Worm (Caenorhabditis elegans) whole organism, late embryonic: ENCODE results near the gene vps-2.
A peak's percentile ranks its signal among the peaks of the same experiment; 100 is the strongest.

Experiments used
- K02D7.2 ChIP-seq: sonication (generic microtip); optimal IDR thresholded peaks from 2 replicates; lab custom pipeline; 2017; ENCODE audit warnings: mild to moderate bottlenecking, missing genetic modification characterization, missing compliant biosample characterization
- ahr-1 ChIP-seq: sonication (generic microtip); optimal IDR thresholded peaks from 2 replicates; lab custom pipeline; 2016; ENCODE audit warnings: missing genetic modification characterization, missing compliant biosample characterization
- ceh-2 ChIP-seq: sonication (generic microtip); optimal IDR thresholded peaks from 2 replicates; lab custom pipeline; 2016; ENCODE audit warnings: missing genotype, missing genetic modification characterization, missing compliant biosample characterization
- ceh-22 ChIP-seq: sonication (generic microtip); optimal IDR thresholded peaks from 2 replicates; lab custom pipeline; 2017; ENCODE audit warnings: missing biosample characterization, missing genetic modification characterization
- ceh-31 ChIP-seq: sonication (generic microtip); optimal IDR thresholded peaks from 2 replicates; lab custom pipeline; 2016; ENCODE audit warnings: missing genetic modification characterization, missing compliant biosample characterization
- ceh-34 ChIP-seq: sonication (generic microtip); optimal IDR thresholded peaks from 2 replicates; lab custom pipeline; 2016; ENCODE audit warnings: mild to moderate bottlenecking, missing genetic modification characterization, missing compliant biosample characterization
- ceh-45 ChIP-seq: fragments of 200-800 bp; sonication (Bioruptor generic); IDR thresholded peaks from 2 replicates; pipeline ENCODE4 v1.3.6; 2022; ENCODE audit warnings: missing genetic modification reagents, missing genetic modification characterization, missing compliant biosample characterization
- ceh-9 ChIP-seq: sonication (generic microtip); optimal IDR thresholded peaks from 2 replicates; lab custom pipeline; 2016; ENCODE audit warnings: mild to moderate bottlenecking, missing genetic modification characterization, inconsistent platforms, missing compliant biosample characterization
- che-1 ChIP-seq: sonication (generic microtip); optimal IDR thresholded peaks from 2 replicates; lab custom pipeline; 2016; ENCODE audit warnings: mild to moderate bottlenecking, missing genetic modification characterization, missing compliant biosample characterization
- dmd-4 ChIP-seq: sonication (generic microtip); optimal IDR thresholded peaks from 2 replicates; lab custom pipeline; 2016; ENCODE audit warnings: borderline replicate concordance, missing genetic modification characterization, missing compliant biosample characterization
- elt-4 ChIP-seq: sonication (generic microtip); optimal IDR thresholded peaks from 2 replicates; lab custom pipeline; 2016; ENCODE audit warnings: missing genetic modification characterization, missing compliant biosample characterization
- eyg-1 ChIP-seq: sonication (generic microtip); optimal IDR thresholded peaks from 2 replicates; lab custom pipeline; 2016; ENCODE audit warnings: missing genotype, missing genetic modification characterization, missing compliant biosample characterization
- fax-1 ChIP-seq: sonication (generic microtip); optimal IDR thresholded peaks from 2 replicates; lab custom pipeline; 2016; ENCODE audit warnings: missing genotype, missing genetic modification characterization, missing compliant biosample characterization
- fkh-10 ChIP-seq: fragments of 150-350 bp; optimal IDR thresholded peaks from 2 replicates; lab custom pipeline; 2014; ENCODE audit warnings: missing biosample characterization, missing genetic modification reagents, missing genetic modification characterization
- fkh-6 ChIP-seq: sonication (generic microtip); optimal IDR thresholded peaks from 2 replicates; lab custom pipeline; 2016; ENCODE audit warnings: missing genetic modification characterization, missing compliant biosample characterization
- hlh-13 ChIP-seq: fragments of 200-800 bp; sonication (Bioruptor generic); optimal IDR thresholded peaks from 2 replicates; lab custom pipeline; 2018; ENCODE audit warnings: mild to moderate bottlenecking, missing genetic modification characterization, missing compliant biosample characterization
- hlh-15 ChIP-seq: sonication (generic microtip); optimal IDR thresholded peaks from 2 replicates; lab custom pipeline; 2016; ENCODE audit warnings: missing genetic modification characterization, missing compliant biosample characterization
- hlh-30 ChIP-seq: sonication (generic microtip); optimal IDR thresholded peaks from 2 replicates; lab custom pipeline; 2017; ENCODE audit warnings: antibody characterized with exemption, missing genetic modification characterization, missing compliant biosample characterization; ENCODE audit not compliant: insufficient read depth
- hlh-6 ChIP-seq: sonication (generic microtip); optimal IDR thresholded peaks from 2 replicates; lab custom pipeline; 2016; ENCODE audit warnings: missing genotype, missing genetic modification characterization, missing compliant biosample characterization
- lin-11 ChIP-seq: fragments of 200-800 bp; sonication (Bioruptor generic); optimal IDR thresholded peaks from 2 replicates; lab custom pipeline; 2018; ENCODE audit warnings: mild to moderate bottlenecking, missing genetic modification characterization, missing compliant biosample characterization
- madf-2 ChIP-seq: sonication (generic microtip); optimal IDR thresholded peaks from 2 replicates; lab custom pipeline; 2017; ENCODE audit warnings: missing genetic modification characterization, missing compliant biosample characterization
- mec-3 ChIP-seq: sonication (generic microtip); optimal IDR thresholded peaks from 2 replicates; lab custom pipeline; 2016; ENCODE audit warnings: borderline replicate concordance, missing genetic modification characterization, missing compliant biosample characterization
- nfya-1 ChIP-seq: sonication (generic microtip); optimal IDR thresholded peaks from 2 replicates; lab custom pipeline; 2017; ENCODE audit warnings: missing genetic modification characterization, mild to moderate bottlenecking, missing compliant biosample characterization, antibody characterized with exemption, moderate library complexity
- nhr-232 ChIP-seq: sonication (generic microtip); optimal IDR thresholded peaks from 2 replicates; lab custom pipeline; 2016; ENCODE audit warnings: missing genetic modification characterization, missing compliant biosample characterization
- npax-4 ChIP-seq: sonication (generic microtip); optimal IDR thresholded peaks from 2 replicates; lab custom pipeline; 2016; ENCODE audit warnings: missing genetic modification characterization, missing compliant biosample characterization
- pag-3 ChIP-seq: sonication (generic microtip); optimal IDR thresholded peaks from 2 replicates; lab custom pipeline; 2016; ENCODE audit warnings: missing compliant biosample characterization, missing genetic modification characterization, borderline replicate concordance
- pat-9 ChIP-seq: fragments of 200-800 bp; sonication (Bioruptor generic); optimal IDR thresholded peaks from 2 replicates; lab custom pipeline; 2018; ENCODE audit warnings: mild to moderate bottlenecking, missing genetic modification characterization, moderate library complexity, missing compliant biosample characterization
- pros-1 ChIP-seq: fragments of 150-350 bp; optimal IDR thresholded peaks from 2 replicates; lab custom pipeline; 2014; ENCODE audit warnings: missing biosample characterization, missing genetic modification reagents, missing genetic modification characterization
- rnt-1 ChIP-seq: sonication (generic microtip); optimal IDR thresholded peaks from 2 replicates; lab custom pipeline; 2016; ENCODE audit warnings: missing genetic modification characterization, missing compliant biosample characterization
- sdc-2 ChIP-seq: sonication (generic microtip); optimal IDR thresholded peaks from 2 replicates; lab custom pipeline; 2016; ENCODE audit warnings: missing genotype, missing genetic modification characterization, missing compliant biosample characterization
- sox-2 ChIP-seq: fragments of 200-800 bp; sonication (Bioruptor generic); IDR thresholded peaks from 2 replicates; pipeline ENCODE4 v1.3.6; 2022; ENCODE audit warnings: missing genetic modification reagents, missing genetic modification characterization, missing compliant biosample characterization
- sox-4 ChIP-seq: sonication (generic microtip); optimal IDR thresholded peaks from 2 replicates; lab custom pipeline; 2017; ENCODE audit warnings: mild to moderate bottlenecking, missing genetic modification characterization, inconsistent platforms, missing compliant biosample characterization
- tbx-2 ChIP-seq: sonication (generic microtip); optimal IDR thresholded peaks from 2 replicates; lab custom pipeline; 2016; ENCODE audit warnings: missing genetic modification characterization, missing compliant biosample characterization
- tbx-7 ChIP-seq: sonication (generic microtip); optimal IDR thresholded peaks from 2 replicates; lab custom pipeline; 2016; ENCODE audit warnings: missing genotype, missing genetic modification characterization, missing compliant biosample characterization
- unc-42 ChIP-seq: sonication (generic microtip); optimal IDR thresholded peaks from 2 replicates; lab custom pipeline; 2016; ENCODE audit warnings: missing genotype, missing genetic modification characterization, missing compliant biosample characterization
- unc-55 ChIP-seq: sonication (generic microtip); optimal IDR thresholded peaks from 2 replicates; lab custom pipeline; 2017; ENCODE audit warnings: missing biosample characterization, missing genetic modification reagents, missing genetic modification characterization
- unc-86 ChIP-seq: sonication (generic microtip); optimal IDR thresholded peaks from 2 replicates; lab custom pipeline; 2016; ENCODE audit warnings: missing genetic modification characterization, missing compliant biosample characterization
- ztf-16 ChIP-seq: sonication (generic microtip); optimal IDR thresholded peaks from 2 replicates; lab custom pipeline; 2017; ENCODE audit warnings: missing genetic modification characterization, missing compliant biosample characterization

The vps-2 gene

ce11 chrII:12728608-12729007 lies 39.4 kb downstream of the vps-2 start:
- no peak for TF ChIP-seq eyg-1
- TF ChIP-seq pag-3 (tag; lab: Kevin White, UChicago): no peak
- no peak for TF ChIP-seq pros-1
- TF ChIP-seq ahr-1 (tag; lab: Kevin White, UChicago): no peak
- TF ChIP-seq tbx-2 (tag; lab: Kevin White, UChicago): no peak
- no peak for TF ChIP-seq lin-11 (tag; lab: Kevin White, UChicago)
- no peak for TF ChIP-seq ceh-9 (tag; lab: Kevin White, UChicago)
- no peak for TF ChIP-seq ceh-2 (tag; lab: Kevin White, UChicago)
- TF ChIP-seq hlh-15 (tag; lab: Kevin White, UChicago): no peak
- no peak for TF ChIP-seq dmd-4
- no peak for TF ChIP-seq ceh-45 (GFP tag; lab: Robert Waterston, UW)
- TF ChIP-seq unc-86 (tag; lab: Kevin White, UChicago): no peak
- TF ChIP-seq hlh-13 (GFP tag; lab: Kevin White, UChicago): no peak
- no peak for TF ChIP-seq npax-4 (tag; lab: Kevin White, UChicago)
- no peak for TF ChIP-seq unc-42 (tag; lab: Kevin White, UChicago)
- TF ChIP-seq rnt-1 (tag; lab: Kevin White, UChicago): no peak
- TF ChIP-seq madf-2 (tag; lab: Kevin White, UChicago): no peak

- TF ChIP-seq ceh-31 (tag; lab: Kevin White, UChicago) (no peak), sox-2 (GFP tag; lab: Robert Waterston, UW) (no peak), hlh-6 (tag; lab: Kevin White, UChicago) (peak; percentile 83)
Measured at ce11 chrII:12727871-12728270, 40.1 kb downstream of the vps-2 start.

DNA sequence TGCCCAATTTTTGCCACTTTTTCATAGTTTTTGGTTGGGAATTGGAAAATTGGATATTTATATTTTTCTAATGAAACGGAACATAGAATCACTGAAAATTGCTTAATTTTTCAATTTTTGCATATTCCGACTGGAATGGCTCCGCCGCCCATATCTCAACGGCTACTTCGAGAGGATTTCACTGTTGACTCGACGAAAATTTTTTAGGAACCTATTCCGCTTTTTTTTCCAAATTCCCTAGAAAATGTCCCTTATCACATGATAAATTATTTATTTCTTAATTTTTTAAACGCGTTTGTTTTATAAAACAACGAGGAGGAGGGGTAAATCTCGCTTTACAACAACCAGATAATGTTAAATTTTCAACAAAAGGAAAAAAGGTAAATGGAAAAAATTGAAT lies 41.3 kb downstream of the vps-2 start:
- TF ChIP-seq fkh-10 (GFP tag; lab: Kevin White, UChicago) (no peak), ceh-9 (tag; lab: Kevin White, UChicago) (no peak), tbx-7 (no peak), fkh-6 (no peak), unc-86 (tag; lab: Kevin White, UChicago) (no peak), ztf-16 (tag; lab: Kevin White, UChicago) (no peak), sox-4 (tag; lab: Kevin White, UChicago) (no peak), ceh-34 (tag; lab: Kevin White, UChicago) (no peak), unc-55 (GFP tag; lab: Kevin White, UChicago) (no peak), mec-3 (tag; lab: Kevin White, UChicago) (no peak), hlh-15 (tag; lab: Kevin White, UChicago) (no peak), K02D7.2 (tag; lab: Kevin White, UChicago) (no peak), fax-1 (tag; lab: Kevin White, UChicago) (no peak), hlh-6 (tag; lab: Kevin White, UChicago) (no peak), pros-1 (no peak), nhr-232 (tag; lab: Kevin White, UChicago) (no peak), rnt-1 (tag; lab: Kevin White, UChicago) (no peak), pat-9 (tag; lab: Kevin White, UChicago) (no peak), unc-42 (tag; lab: Kevin White, UChicago) (no peak)

DNA sequence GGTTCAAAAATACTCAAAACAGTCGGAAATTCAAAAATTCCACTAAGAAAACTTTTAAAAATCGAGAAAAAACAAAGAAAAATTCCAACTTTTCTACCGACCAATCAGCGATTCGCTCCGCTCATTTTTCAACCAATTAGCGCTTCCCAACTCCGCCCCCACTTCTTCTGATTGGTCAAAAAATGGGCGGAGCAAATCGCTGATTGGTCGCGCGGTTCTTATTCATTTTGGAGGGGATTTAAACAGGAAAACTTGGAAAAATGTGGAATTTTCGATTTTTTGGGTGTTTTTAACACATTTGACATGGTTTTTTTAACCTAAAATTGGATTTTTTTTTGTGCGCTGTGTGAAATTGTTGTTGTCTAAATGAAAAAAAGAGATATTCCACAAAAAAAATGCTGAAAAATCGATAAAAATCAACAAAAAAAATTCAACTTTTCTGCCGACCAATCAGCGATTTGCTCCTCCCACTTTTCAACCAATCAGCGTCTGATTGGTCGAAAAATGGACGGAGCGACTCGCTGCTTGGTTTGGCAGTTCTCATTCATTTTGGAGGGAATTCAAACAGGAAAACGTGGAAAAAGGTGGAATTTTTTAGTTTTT lies 45.2 kb downstream of the vps-2 start:
- no peak for TF ChIP-seq ceh-2 (tag; lab: Kevin White, UChicago)
- TF ChIP-seq che-1 (tag; lab: Kevin White, UChicago): no peak
- TF ChIP-seq mec-3 (tag; lab: Kevin White, UChicago): no peak
- no peak for TF ChIP-seq sdc-2 (tag; lab: Kevin White, UChicago)
- TF ChIP-seq ceh-22 (tag; lab: Kevin White, UChicago): no peak
- no peak for TF ChIP-seq elt-4
- no peak for TF ChIP-seq hlh-30
- peak; percentile 90 for TF ChIP-seq nfya-1 (tag; lab: Kevin White, UChicago)
